Fruit fly (Drosophila melanogaster): ENCODE results near the gene CG6980.

DNA sequence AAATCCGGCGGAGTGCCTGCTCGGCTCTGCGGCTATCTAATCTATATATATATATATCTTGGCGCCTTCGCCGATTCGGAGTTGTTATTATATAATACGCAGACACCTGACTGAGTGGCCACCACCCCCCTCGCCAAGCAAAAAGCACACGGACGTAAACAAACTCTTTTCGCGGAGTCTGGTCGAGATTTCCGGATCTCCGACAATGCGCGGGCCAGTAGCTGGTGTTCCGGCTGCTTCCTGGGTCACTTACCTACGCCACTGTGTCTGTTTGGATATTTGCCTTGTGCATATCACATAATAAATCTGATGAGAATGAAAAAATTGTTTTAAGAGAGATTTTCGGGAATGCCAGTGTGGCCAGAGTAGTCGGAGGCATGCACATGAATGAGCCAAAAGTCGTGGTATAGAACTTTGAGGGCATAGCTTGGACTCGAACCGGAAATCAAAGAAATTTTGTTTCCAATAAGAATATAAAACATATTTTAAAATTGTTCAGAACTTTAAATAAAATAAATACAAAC is 20.3 kb upstream of the CG6980 start, which contains the start of gene CG5805:
- TF ChIP-seq CG18599 (GFP tag; optimal IDR thresholded peaks at IDR 0.05): peak; percentile 84
- peak; percentile 94 for TF ChIP-seq Rfx (GFP tag; IDR thresholded peaks at IDR 0.05)
- TF ChIP-seq phol (tag; optimal IDR thresholded peaks at IDR 0.05): peak; percentile 88
- TF ChIP-seq Hr39 (optimal IDR thresholded peaks at IDR 0.05): no peak
- peak; percentile 95 for TF ChIP-seq bcd (GFP tag; optimal IDR thresholded peaks at IDR 0.05)
- TF ChIP-seq CG2202 (tag; optimal IDR thresholded peaks at IDR 0.05): peak; percentile 76
- TF ChIP-seq CG15696 (tag; optimal IDR thresholded peaks at IDR 0.05): peak; percentile 22
- TF ChIP-seq CG4854 (GFP tag; optimal IDR thresholded peaks at IDR 0.05): peak; percentile 83
- peak; percentile 67 for TF ChIP-seq Usf (GFP tag; optimal IDR thresholded peaks at IDR 0.05)
- peak; percentile 69 for TF ChIP-seq az2 (GFP tag; optimal IDR thresholded peaks at IDR 0.05)
- no peak for TF ChIP-seq lola (GFP tag; optimal IDR thresholded peaks at IDR 0.05)
- TF ChIP-seq twi (tag; optimal IDR thresholded peaks at IDR 0.05): no peak
- no peak for TF ChIP-seq hkb (optimal IDR thresholded peaks at IDR 0.05)
- TF ChIP-seq hkb (GFP tag; IDR thresholded peaks at IDR 0.05): peak; percentile 81
- peak; percentile 42 for TF ChIP-seq CG18476 (GFP tag; optimal IDR thresholded peaks at IDR 0.05)

Measured in whole organism, embryonic.